Fruit fly (Drosophila melanogaster) whole organism, embryonic: ENCODE measurements around the gene Surf1.
A peak's percentile ranks its signal among the peaks of the same experiment; 100 is the strongest.

Experiments used
- Bgb ChIP-seq: fragments of 200-800 bp; sonication (Bioruptor generic); IDR thresholded peaks from 2 replicates; pipeline ENCODE4 v1.3.6; 2022; ENCODE audit warnings: missing biosample characterization, missing genetic modification characterization; ENCODE audit not compliant: partially characterized antibody
- BtbVII ChIP-seq: fragments of 200-800 bp; sonication (Bioruptor generic); optimal IDR thresholded peaks from 3 replicates; lab custom pipeline; 2017; ENCODE audit warnings: missing biosample characterization, mild to moderate bottlenecking, missing genetic modification characterization
- CG1024 ChIP-seq: fragments of 200-800 bp; sonication (Bioruptor generic); IDR thresholded peaks from 2 replicates; pipeline ENCODE4 v1.3.6; 2022; ENCODE audit warnings: missing biosample characterization, missing genetic modification characterization
- CG10267 ChIP-seq: fragments of 200-800 bp; sonication (Bioruptor generic); optimal IDR thresholded peaks from 2 replicates; lab custom pipeline; 2018; ENCODE audit warnings: missing biosample characterization, mild to moderate bottlenecking, missing genetic modification characterization, moderate library complexity
- CG11093 ChIP-seq: fragments of 200-800 bp; sonication (Bioruptor generic); IDR thresholded peaks from 3 replicates; pipeline ENCODE4 v1.3.6; 2022; ENCODE audit warnings: missing biosample characterization, missing genetic modification characterization
- CG14014 ChIP-seq: fragments of 200-800 bp; sonication (Bioruptor generic); IDR thresholded peaks from 2 replicates; pipeline ENCODE4 v1.3.6; 2022; ENCODE audit warnings: missing biosample characterization, missing genetic modification characterization
- CG14710 ChIP-seq: fragments of 200-800 bp; sonication (Bioruptor generic); optimal IDR thresholded peaks from 3 replicates; lab custom pipeline; 2019; ENCODE audit warnings: missing biosample characterization, mild to moderate bottlenecking, missing genetic modification characterization, moderate library complexity
- CG15514 ChIP-seq: fragments of 200-800 bp; sonication (Bioruptor generic); optimal IDR thresholded peaks from 3 replicates; lab custom pipeline; 2017; ENCODE audit warnings: missing biosample characterization, missing genetic modification characterization, mild to moderate bottlenecking, moderate library complexity, missing genetic modification reagents
- CG2199 ChIP-seq: fragments of 200-800 bp; sonication (Bioruptor generic); IDR thresholded peaks from 3 replicates; pipeline ENCODE4 v1.3.6; 2022; ENCODE audit warnings: missing biosample characterization, missing genetic modification characterization
- CG2678 ChIP-seq: fragments of 200-800 bp; sonication (Bioruptor generic); optimal IDR thresholded peaks from 3 replicates; lab custom pipeline; 2019; ENCODE audit warnings: missing biosample characterization, mild to moderate bottlenecking, missing genetic modification characterization, moderate library complexity
- CG2712 ChIP-seq: fragments of 200-800 bp; optimal IDR thresholded peaks from 3 replicates; lab custom pipeline; 2019; ENCODE audit warnings: missing biosample characterization, mild to moderate bottlenecking, missing genetic modification characterization, moderate library complexity
- CG2889 ChIP-seq: fragments of 200-800 bp; sonication (Bioruptor generic); IDR thresholded peaks from 3 replicates; pipeline ENCODE4 v1.3.6; 2022; ENCODE audit warnings: missing biosample characterization, missing genetic modification characterization
- CG32532 ChIP-seq: fragments of 200-800 bp; sonication (Bioruptor generic); IDR thresholded peaks from 2 replicates; pipeline ENCODE4 v1.3.6; 2022; ENCODE audit warnings: missing biosample characterization, missing genetic modification characterization
- CG3281 ChIP-seq: fragments of 200-800 bp; sonication (Bioruptor generic); optimal IDR thresholded peaks from 3 replicates; lab custom pipeline; 2017; ENCODE audit warnings: missing biosample characterization, mild to moderate bottlenecking, missing genetic modification characterization
- CG42726 ChIP-seq: fragments of 200-800 bp; sonication (Bioruptor generic); IDR thresholded peaks from 2 replicates; pipeline ENCODE4 v1.3.6; 2022; ENCODE audit warnings: missing biosample characterization, missing genetic modification characterization; ENCODE audit not compliant: partially characterized antibody
- CG6654 ChIP-seq: fragments of 200-800 bp; sonication (Bioruptor generic); optimal IDR thresholded peaks from 2 replicates; lab custom pipeline; 2017; ENCODE audit warnings: missing biosample characterization, mild to moderate bottlenecking, missing genetic modification characterization
- CG6791 ChIP-seq: fragments of 200-800 bp; sonication (Bioruptor generic); IDR thresholded peaks from 3 replicates; pipeline ENCODE4 v1.3.6; 2022; ENCODE audit warnings: missing biosample characterization, missing genetic modification characterization; ENCODE audit not compliant: partially characterized antibody
- CG7745 ChIP-seq: fragments of 200-800 bp; sonication (Bioruptor generic); optimal IDR thresholded peaks from 2 replicates; lab custom pipeline; 2018; ENCODE audit warnings: missing biosample characterization, mild to moderate bottlenecking, missing genetic modification characterization, moderate library complexity
- CG7928 ChIP-seq: fragments of 200-800 bp; sonication (Bioruptor generic); optimal IDR thresholded peaks from 2 replicates; lab custom pipeline; 2017; ENCODE audit warnings: missing biosample characterization, mild to moderate bottlenecking, missing genetic modification characterization
- CTCF ChIP-seq: fragments of 200-800 bp; sonication (Bioruptor generic); optimal IDR thresholded peaks from 2 replicates; lab custom pipeline; 2017; ENCODE audit warnings: missing biosample characterization, mild to moderate bottlenecking, missing genetic modification characterization, moderate library complexity
- Dip2 ChIP-seq: fragments of 200-800 bp; sonication (Bioruptor generic); IDR thresholded peaks from 2 replicates; pipeline ENCODE4 v1.3.6; 2022; ENCODE audit warnings: missing biosample characterization, missing genetic modification characterization
- Dp ChIP-seq: fragments of 200-800 bp; sonication (Bioruptor generic); optimal IDR thresholded peaks from 2 replicates; lab custom pipeline; 2018; ENCODE audit warnings: missing biosample characterization, mild to moderate bottlenecking, missing genetic modification characterization, moderate library complexity
- E2f2 ChIP-seq: fragments of 200-800 bp; sonication (Bioruptor generic); IDR thresholded peaks from 2 replicates; pipeline ENCODE4 v1.3.6; 2022; ENCODE audit warnings: missing biosample characterization, missing genetic modification characterization
- HLHmδ ChIP-seq: fragments of 200-800 bp; sonication (Bioruptor generic); optimal IDR thresholded peaks from 2 replicates; lab custom pipeline; 2018; ENCODE audit warnings: missing biosample characterization, mild to moderate bottlenecking, missing genetic modification characterization, moderate library complexity
- Myb ChIP-seq: fragments of 200-800 bp; sonication (Bioruptor generic); optimal IDR thresholded peaks from 2 replicates; lab custom pipeline; 2016; ENCODE audit warnings: missing biosample characterization, missing genetic modification characterization
- Rfx ChIP-seq: fragments of 200-800 bp; sonication (Bioruptor generic); IDR thresholded peaks from 2 replicates; pipeline ENCODE4 v1.3.6; 2022; ENCODE audit warnings: missing biosample characterization, missing genetic modification characterization
- Sox102F ChIP-seq: fragments of 200-800 bp; sonication (Bioruptor generic); optimal IDR thresholded peaks from 2 replicates; lab custom pipeline; 2018; ENCODE audit warnings: missing biosample characterization, mild to moderate bottlenecking, missing genetic modification characterization, moderate library complexity
- Sry-δ ChIP-seq: fragments of 200-800 bp; sonication (Bioruptor generic); optimal IDR thresholded peaks from 2 replicates; lab custom pipeline; 2016; ENCODE audit warnings: missing biosample characterization, missing genetic modification characterization
- abd-A ChIP-seq: fragments of 200-800 bp; sonication (Bioruptor generic); optimal IDR thresholded peaks from 3 replicates; lab custom pipeline; 2019; ENCODE audit warnings: missing biosample characterization, mild to moderate bottlenecking, missing genetic modification characterization, moderate library complexity
- amos ChIP-seq: fragments of 200-800 bp; sonication (Bioruptor generic); IDR thresholded peaks from 2 replicates; pipeline ENCODE4 v1.3.6; 2022; ENCODE audit warnings: missing biosample characterization, missing genetic modification characterization; ENCODE audit not compliant: partially characterized antibody
- ara ChIP-seq: fragments of 200-800 bp; sonication (Bioruptor generic); IDR thresholded peaks from 2 replicates; pipeline ENCODE4 v1.3.6; 2022; ENCODE audit warnings: missing biosample characterization, missing genetic modification characterization
- br ChIP-seq: fragments of >200 bp; optimal IDR thresholded peaks from 2 replicates; lab custom pipeline; 2017
- cwo ChIP-seq: fragments of 200-800 bp; sonication (Bioruptor generic); optimal IDR thresholded peaks from 3 replicates; lab custom pipeline; 2017; ENCODE audit warnings: missing biosample characterization, missing genetic modification characterization, mild to moderate bottlenecking, moderate library complexity, missing genetic modification reagents
- dan ChIP-seq: fragments of 200-800 bp; sonication (Bioruptor generic); IDR thresholded peaks from 2 replicates; pipeline ENCODE4 v1.3.6; 2022; ENCODE audit warnings: missing biosample characterization, missing genetic modification characterization
- disco-r ChIP-seq: fragments of 200-800 bp; sonication (Bioruptor generic); optimal IDR thresholded peaks from 2 replicates; lab custom pipeline; 2016; ENCODE audit warnings: missing biosample characterization, missing genetic modification characterization
- dm ChIP-seq: fragments of 200-800 bp; sonication (Bioruptor generic); optimal IDR thresholded peaks from 3 replicates; lab custom pipeline; 2016; ENCODE audit warnings: missing biosample characterization, missing genetic modification characterization
- esg ChIP-seq: fragments of 200-800 bp; sonication (Bioruptor generic); conservative IDR thresholded peaks from 2 replicates; pipeline ENCODE4 v1.3.6; 2022; ENCODE audit warnings: missing biosample characterization, missing genetic modification characterization
- knrl ChIP-seq: fragments of 200-800 bp; sonication (Bioruptor generic); IDR thresholded peaks from 3 replicates; pipeline ENCODE4 v1.3.6; 2022; ENCODE audit warnings: missing biosample characterization, missing genetic modification characterization; ENCODE audit not compliant: partially characterized antibody
- org-1 ChIP-seq: fragments of 200-800 bp; sonication (Bioruptor generic); optimal IDR thresholded peaks from 2 replicates; lab custom pipeline; 2017; ENCODE audit warnings: missing biosample characterization, missing genetic modification characterization
- pan ChIP-seq, 4 experiments: fragments of >200 bp in 3 of 4; fragments of 200-800 bp in 1 of 4; sonication (Bioruptor generic) in 1 of 4; optimal IDR thresholded peaks in 3 of 4; IDR thresholded peaks in 1 of 4; 2 replicates each; pipeline versions ENCODE4 v1.3.6 to Lab custom; 2017 to 2022; ENCODE audit warnings: missing biosample characterization in 2 of 4, missing genetic modification characterization in 2 of 4, mixed read lengths in 1 of 4
- pita ChIP-seq: fragments of 200-800 bp; sonication (Bioruptor generic); optimal IDR thresholded peaks from 2 replicates; lab custom pipeline; 2017; ENCODE audit warnings: missing biosample characterization, mild to moderate bottlenecking, missing genetic modification characterization
- pum ChIP-seq: fragments of 200-800 bp; sonication (Bioruptor generic); optimal IDR thresholded peaks from 2 replicates; lab custom pipeline; 2016; ENCODE audit warnings: missing biosample characterization, missing genetic modification characterization
- pzg ChIP-seq: fragments of 200-800 bp; sonication (Bioruptor generic); optimal IDR thresholded peaks from 3 replicates; lab custom pipeline; 2018; ENCODE audit warnings: missing biosample characterization, mild to moderate bottlenecking, missing genetic modification characterization, moderate library complexity
- sens ChIP-seq: fragments of 200-800 bp; sonication (Bioruptor generic); peaks from one replicate; lab custom pipeline; 2016; ENCODE audit warnings: missing biosample characterization, missing genetic modification characterization
- trem ChIP-seq: fragments of 200-800 bp; optimal IDR thresholded peaks from 3 replicates; lab custom pipeline; 2019; ENCODE audit warnings: missing biosample characterization, mild to moderate bottlenecking, missing genetic modification characterization, moderate library complexity
- vvl ChIP-seq: fragments of 200-800 bp; sonication (Bioruptor generic); IDR thresholded peaks from 2 replicates; pipeline ENCODE4 v1.3.6; 2022; ENCODE audit warnings: missing biosample characterization, missing genetic modification characterization
- wek ChIP-seq: fragments of 200-800 bp; sonication (Bioruptor generic); optimal IDR thresholded peaks from 3 replicates; lab custom pipeline; 2018; ENCODE audit warnings: missing biosample characterization, mild to moderate bottlenecking, missing genetic modification characterization, moderate library complexity

The Surf1 gene

dm6 chr3L:6994464-6995363 is 36.6 kb downstream of the Surf1 start:
- TF ChIP-seq CTCF (GFP tag; lab: Kevin White, UChicago) (peak; percentile 91), CG3281 (GFP tag; lab: Kevin White, UChicago) (peak; percentile 87), Rfx (GFP tag; lab: Robert Waterston, UW) (0 out of 2 replicates have a peak, but pooled peaks have one; percentile 12), pzg (peak; percentile 38), Bgb (GFP tag; lab: Robert Waterston, UW) (peak; percentile 47), CG14014 (peak; percentile 5; the same call in 1 of the 2 replicates), CG10267 (tag; lab: Kevin White, UChicago) (peak; percentile 16), Dp (GFP tag; lab: Kevin White, UChicago) (peak; percentile 62), CG42726 (GFP tag; lab: Robert Waterston, UW) (peak; percentile 15; the same call in 1 of the 2 replicates), CG14710 (tag; lab: Kevin White, UChicago) (peak; percentile 29), Sry-δ (GFP tag; lab: Kevin White, UChicago) (peak; percentile 19), trem (tag; lab: Kevin White, UChicago) (peak; percentile 68), E2f2 (GFP tag; lab: Robert Waterston, UW) (peak; percentile 78), CG15514 (peak; percentile 22), vvl (GFP tag; lab: Robert Waterston, UW) (peak; percentile 17; the same call in 1 of the 2 replicates), knrl (GFP tag; lab: Robert Waterston, UW) (peak; percentile 38; the same call in 1 of the 3 replicates), CG2712 (tag; lab: Kevin White, UChicago) (peak; percentile 10), pita (GFP tag; lab: Kevin White, UChicago) (peak; percentile 60), amos (GFP tag; lab: Robert Waterston, UW) (0 out of 2 replicates have a peak, but pooled peaks have one; percentile 4), Dip2 (GFP tag; lab: Robert Waterston, UW) (peak; percentile 66), CG6791 (peak; percentile 7; the same call in 1 of the 3 replicates), abd-A (tag; lab: Kevin White, UChicago) (peak; percentile 42), CG2199 (GFP tag; lab: Robert Waterston, UW) (0 out of 3 replicates have a peak, but pooled peaks have one; percentile 9), CG7928 (GFP tag; lab: Kevin White, UChicago) (peak; percentile 90), CG32532 (GFP tag; lab: Robert Waterston, UW) (peak; percentile 28; the same call in 1 of the 2 replicates)

dm6 chr3L:6995364-6995749 is 37.2 kb downstream of the Surf1 start:
- TF ChIP-seq CG7745 (tag; lab: Kevin White, UChicago) (no peak), Sox102F (GFP tag; lab: Kevin White, UChicago) (no peak), Dip2 (GFP tag; lab: Robert Waterston, UW) (peak; percentile 81), pita (GFP tag; lab: Kevin White, UChicago) (peak; percentile 34), CG6654 (GFP tag; lab: Kevin White, UChicago) (no peak), dan (GFP tag; lab: Robert Waterston, UW) (no peak), esg (no peak), cwo (no peak), CG11093 (GFP tag; lab: Robert Waterston, UW) (no peak), CG2889 (GFP tag; lab: Robert Waterston, UW) (no peak), pan (optimal IDR thresholded peaks at IDR 0.05; lab: Kevin White, UChicago) (no peak), pan (GFP tag; optimal IDR thresholded peaks at IDR 0.05 in 1 of 2, IDR thresholded peaks at IDR 0.05 in 1 of 2) (no peak), HLHmδ (GFP tag; lab: Kevin White, UChicago) (no peak), sens (GFP tag; lab: Kevin White, UChicago) (no peak), CG1024 (GFP tag; lab: Robert Waterston, UW) (no peak), org-1 (GFP tag; lab: Kevin White, UChicago) (no peak), disco-r (GFP tag; lab: Kevin White, UChicago) (no peak), E2f2 (GFP tag; lab: Robert Waterston, UW) (peak; percentile 35; the same call in 1 of the 2 replicates), wek (GFP tag; lab: Kevin White, UChicago) (no peak), CG2678 (no peak), ara (GFP tag; lab: Robert Waterston, UW) (no peak), dm (GFP tag; lab: Kevin White, UChicago) (no peak), pum (no peak), BtbVII (no peak), Dp (GFP tag; lab: Kevin White, UChicago) (peak; percentile 46), Myb (no peak), br (no peak)
